Worm (Caenorhabditis elegans) whole organism, L2 larva: ENCODE data around the gene plrg-1.

Source experiments
- C34F6.9 ChIP-seq: fragments of 150-350 bp; optimal IDR thresholded peaks from 2 replicates; lab custom pipeline; 2014; ENCODE audit warnings: missing biosample characterization, missing genetic modification characterization
- F13H6.1 ChIP-seq: sonication (generic microtip); optimal IDR thresholded peaks from 2 replicates; lab custom pipeline; 2016; ENCODE audit warnings: missing genetic modification characterization, missing compliant biosample characterization
- Y55F3AM.14 ChIP-seq: fragments of 200-800 bp; sonication (Bioruptor generic); optimal IDR thresholded peaks from 2 replicates; lab custom pipeline; 2018; ENCODE audit warnings: mild to moderate bottlenecking, missing genetic modification characterization, missing compliant biosample characterization
- ZK546.5 ChIP-seq: sonication (generic microtip); optimal IDR thresholded peaks from 2 replicates; lab custom pipeline; 2017; ENCODE audit warnings: missing biosample characterization, missing genetic modification characterization
- alr-1 ChIP-seq: fragments of 150-350 bp; optimal IDR thresholded peaks from 2 replicates; lab custom pipeline; 2014; ENCODE audit warnings: missing biosample characterization, missing genetic modification characterization
- ama-1 ChIP-seq: fragments of 150-350 bp; optimal IDR thresholded peaks from 2 replicates; lab custom pipeline; 2018; ENCODE audit warnings: inconsistent platforms
- blmp-1 ChIP-seq: sonication (generic microtip); optimal IDR thresholded peaks from 2 replicates; lab custom pipeline; 2017; ENCODE audit warnings: missing genetic modification characterization, mild to moderate bottlenecking, missing compliant biosample characterization, antibody characterized with exemption, moderate library complexity; ENCODE audit not compliant: insufficient read depth
- crh-2 ChIP-seq: sonication (generic microtip); optimal IDR thresholded peaks from 2 replicates; lab custom pipeline; 2017; ENCODE audit warnings: missing biosample characterization, missing genetic modification characterization
- dmd-4 ChIP-seq: sonication (generic microtip); optimal IDR thresholded peaks from 2 replicates; lab custom pipeline; 2017; ENCODE audit warnings: missing biosample characterization, missing genetic modification characterization
- egl-27 ChIP-seq: sonication (generic microtip); optimal IDR thresholded peaks from 3 replicates; lab custom pipeline; 2017; ENCODE audit warnings: missing biosample characterization, missing genetic modification reagents, missing genetic modification characterization
- elt-1 ChIP-seq: fragments of 150-350 bp; optimal IDR thresholded peaks from 2 replicates; lab custom pipeline; 2014; ENCODE audit warnings: missing biosample characterization, missing genetic modification characterization
- elt-3 ChIP-seq: sonication (generic microtip); optimal IDR thresholded peaks from 2 replicates; lab custom pipeline; 2017; ENCODE audit warnings: missing biosample characterization, missing genetic modification characterization
- fos-1 ChIP-seq: fragments of 150-350 bp; optimal IDR thresholded peaks from 2 replicates; lab custom pipeline; 2014; ENCODE audit warnings: missing biosample characterization, missing genetic modification characterization
- lin-11 ChIP-seq: fragments of 150-350 bp; sonication (generic microtip); optimal IDR thresholded peaks from 2 replicates; lab custom pipeline; 2014; ENCODE audit warnings: missing biosample characterization, missing genetic modification characterization, inconsistent platforms, mixed read lengths
- lin-13 ChIP-seq: fragments of 150-350 bp; optimal IDR thresholded peaks from 2 replicates; lab custom pipeline; 2014; ENCODE audit warnings: missing biosample characterization, missing genetic modification reagents, missing genetic modification characterization
- lsy-2 ChIP-seq, 2 experiments: fragments of 150-350 bp in 1 of 2; sonication (generic microtip) in 1 of 2; optimal IDR thresholded peaks; 2 replicates each; lab custom pipeline; 2014 to 2017; ENCODE audit warnings: missing biosample characterization in 2 of 2, missing genetic modification characterization in 2 of 2
- mbf-1 ChIP-seq: sonication (generic microtip); optimal IDR thresholded peaks from 2 replicates; lab custom pipeline; 2017; ENCODE audit warnings: missing biosample characterization, missing genetic modification characterization
- mdl-1 ChIP-seq, 2 experiments: fragments of 150-350 bp in 1 of 2; sonication (generic microtip) in 1 of 2; optimal IDR thresholded peaks; 2 replicates each; lab custom pipeline; 2017; ENCODE audit warnings: missing biosample characterization in 2 of 2, missing genetic modification characterization in 2 of 2
- nhr-10 ChIP-seq: sonication (generic microtip); optimal IDR thresholded peaks from 2 replicates; lab custom pipeline; 2017; ENCODE audit warnings: missing biosample characterization, missing genetic modification characterization
- nhr-11 ChIP-seq: fragments of 150-350 bp; optimal IDR thresholded peaks from 2 replicates; lab custom pipeline; 2014; ENCODE audit warnings: missing biosample characterization, missing genetic modification characterization
- nhr-12 ChIP-seq: fragments of 150-350 bp; optimal IDR thresholded peaks from 2 replicates; lab custom pipeline; 2014; ENCODE audit warnings: missing biosample characterization, missing genetic modification characterization
- nhr-21 ChIP-seq: fragments of 150-350 bp; optimal IDR thresholded peaks from 2 replicates; lab custom pipeline; 2014; ENCODE audit warnings: missing biosample characterization, missing genetic modification characterization
- nhr-237 ChIP-seq: fragments of 150-350 bp; optimal IDR thresholded peaks from 2 replicates; lab custom pipeline; 2014; ENCODE audit warnings: missing biosample characterization, missing genetic modification characterization
- nhr-25 ChIP-seq: fragments of 150-350 bp; sonication (generic microtip); optimal IDR thresholded peaks from 3 replicates; lab custom pipeline; 2014; ENCODE audit warnings: missing biosample characterization, missing genetic modification characterization
- nhr-6 ChIP-seq: fragments of 150-350 bp; optimal IDR thresholded peaks from 2 replicates; lab custom pipeline; 2014; ENCODE audit warnings: missing biosample characterization, missing genetic modification characterization
- nhr-77 ChIP-seq: fragments of 150-350 bp; optimal IDR thresholded peaks from 2 replicates; lab custom pipeline; 2014; ENCODE audit warnings: missing biosample characterization, missing genetic modification characterization
- peb-1 ChIP-seq: fragments of 150-350 bp; optimal IDR thresholded peaks from 2 replicates; lab custom pipeline; 2014; ENCODE audit warnings: missing biosample characterization, missing genetic modification characterization
- sem-4 ChIP-seq: fragments of 150-350 bp; optimal IDR thresholded peaks from 2 replicates; lab custom pipeline; 2014; ENCODE audit warnings: missing biosample characterization, missing genetic modification reagents, missing genetic modification characterization
- skn-1 ChIP-seq: sonication (generic microtip); optimal IDR thresholded peaks from 2 replicates; lab custom pipeline; 2017; ENCODE audit warnings: missing biosample characterization, missing genetic modification characterization
- sma-3 ChIP-seq: sonication (generic microtip); optimal IDR thresholded peaks from 2 replicates; lab custom pipeline; 2016; ENCODE audit warnings: missing genetic modification reagents, missing genetic modification characterization, missing compliant biosample characterization
- sma-9 ChIP-seq, 2 experiments: fragments of 150-350 bp in 1 of 2; sonication (generic microtip) in 1 of 2; optimal IDR thresholded peaks; 2 replicates each; lab custom pipeline; 2014 to 2016; ENCODE audit warnings: missing genetic modification characterization in 2 of 2, mild to moderate bottlenecking in 1 of 2, missing biosample characterization in 1 of 2, missing compliant biosample characterization in 1 of 2, missing genetic modification reagents in 1 of 2, moderate library complexity in 1 of 2
- snpc-4 ChIP-seq: fragments of 150-350 bp; optimal IDR thresholded peaks from 2 replicates; lab custom pipeline; 2014; ENCODE audit warnings: missing biosample characterization, missing genetic modification characterization
- unc-39 ChIP-seq: fragments of 150-350 bp; optimal IDR thresholded peaks from 2 replicates; lab custom pipeline; 2014; ENCODE audit warnings: missing biosample characterization, missing genetic modification characterization
- unc-55 ChIP-seq: fragments of 150-350 bp; sonication (generic microtip); optimal IDR thresholded peaks from 3 replicates; lab custom pipeline; 2014; ENCODE audit warnings: missing biosample characterization, missing genetic modification reagents, missing genetic modification characterization
- unc-62 ChIP-seq: fragments of 150-350 bp; optimal IDR thresholded peaks from 2 replicates; lab custom pipeline; 2014; ENCODE audit warnings: missing biosample characterization, missing genetic modification reagents, missing genetic modification characterization
- zag-1 ChIP-seq: fragments of 150-350 bp; optimal IDR thresholded peaks from 2 replicates; lab custom pipeline; 2014; ENCODE audit warnings: missing biosample characterization, missing genetic modification characterization
- ztf-11 ChIP-seq: sonication (generic microtip); optimal IDR thresholded peaks from 2 replicates; lab custom pipeline; 2017; ENCODE audit warnings: missing biosample characterization, missing genetic modification characterization

Gene plrg-1

DNA sequence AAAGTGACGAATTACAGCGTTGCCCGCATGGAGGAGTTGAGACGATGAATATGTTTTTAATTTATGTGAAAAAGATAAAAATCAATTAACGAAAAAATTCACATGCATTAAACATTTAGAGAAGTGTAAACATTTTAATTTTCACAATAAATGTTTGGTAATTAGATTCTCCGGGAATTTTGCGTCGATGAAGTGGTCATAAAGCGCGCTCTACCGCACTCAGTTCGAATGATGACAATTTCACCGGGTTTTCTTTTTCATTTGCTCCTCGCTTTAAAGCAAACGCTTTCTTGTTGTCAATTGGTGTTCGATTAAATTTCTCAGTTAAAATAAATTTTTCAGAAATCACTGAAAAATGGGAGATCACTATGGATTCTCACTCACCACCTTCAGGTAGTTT lies 37.7 kb downstream of the plrg-1 start, which contains the start of the genes D1054.1 and pas-2:
Gene D1054.1, minus strand, starts transcription at position 192 of the 400 bp plus-strand sequence.
Gene pas-2, plus strand, starts transcription at position 343 of the 400 bp plus-strand sequence.
- TF ChIP-seq C34F6.9 (tag; lab: Kevin White, UChicago) (peak; percentile 50), skn-1 (peak; percentile 81), blmp-1 (tag; lab: Kevin White, UChicago) (no peak), nhr-12 (tag; lab: Kevin White, UChicago) (no peak), nhr-11 (tag; lab: Kevin White, UChicago) (no peak), nhr-77 (tag; lab: Kevin White, UChicago) (no peak), lin-13 (GFP tag; lab: Kevin White, UChicago) (no peak), zag-1 (tag; lab: Kevin White, UChicago) (no peak), sma-9 (GFP tag; optimal IDR thresholded peaks at IDR 0.05; lab: Kevin White, UChicago) (no peak), sma-9 (tag; optimal IDR thresholded peaks at IDR 0.05; lab: Kevin White, UChicago) (no peak), elt-1 (tag; lab: Kevin White, UChicago) (no peak), nhr-10 (tag; lab: Kevin White, UChicago) (no peak), sma-3 (no peak), snpc-4 (tag; lab: Kevin White, UChicago) (no peak), nhr-6 (no peak), unc-62 (GFP tag; lab: Kevin White, UChicago) (no peak), lsy-2 (tag; optimal IDR thresholded peaks at IDR 0.05; lab: Kevin White, UChicago) (peak in 1 of 2 experiments; percentile 36), F13H6.1 (tag; lab: Kevin White, UChicago) (no peak), elt-3 (no peak), crh-2 (tag; lab: Kevin White, UChicago) (peak; percentile 24), mdl-1 (tag; optimal IDR thresholded peaks at IDR 0.05; lab: Kevin White, UChicago) (no peak), ama-1 (lab: Kevin White, UChicago) (no peak), mbf-1 (tag; lab: Kevin White, UChicago) (no peak), ztf-11 (tag; lab: Kevin White, UChicago) (no peak), egl-27 (tag; lab: Kevin White, UChicago) (no peak), unc-39 (tag; lab: Kevin White, UChicago) (no peak), sem-4 (tag; lab: Kevin White, UChicago) (no peak), unc-55 (GFP tag; lab: Kevin White, UChicago) (no peak), ZK546.5 (no peak), peb-1 (tag; lab: Kevin White, UChicago) (no peak), nhr-237 (tag; lab: Kevin White, UChicago) (no peak)

ce11 chrV:10768892-10769291 lies 38.8 kb downstream of the plrg-1 start:
- TF ChIP-seq unc-62 (GFP tag; lab: Kevin White, UChicago) = no peak
- no peak for TF ChIP-seq sma-3
- no peak for TF ChIP-seq elt-1 (tag; lab: Kevin White, UChicago)
- no peak for TF ChIP-seq fos-1 (tag; lab: Kevin White, UChicago)
- TF ChIP-seq sem-4 (tag; lab: Kevin White, UChicago) = no peak
- no peak for TF ChIP-seq nhr-12 (tag; lab: Kevin White, UChicago)
- no peak for TF ChIP-seq sma-9 (GFP tag; optimal IDR thresholded peaks at IDR 0.05; lab: Kevin White, UChicago)
- no peak for TF ChIP-seq sma-9 (tag; optimal IDR thresholded peaks at IDR 0.05; lab: Kevin White, UChicago)
- TF ChIP-seq alr-1 (tag; lab: Kevin White, UChicago) = no peak
- TF ChIP-seq F13H6.1 (tag; lab: Kevin White, UChicago) = no peak
- TF ChIP-seq ztf-11 (tag; lab: Kevin White, UChicago) = no peak
- TF ChIP-seq unc-55 (GFP tag; lab: Kevin White, UChicago) = no peak
- no peak for TF ChIP-seq mbf-1 (tag; lab: Kevin White, UChicago)
- TF ChIP-seq nhr-25 (tag; lab: Kevin White, UChicago) = no peak
- no peak for TF ChIP-seq nhr-77 (tag; lab: Kevin White, UChicago)
- no peak for TF ChIP-seq skn-1
- no peak for TF ChIP-seq snpc-4 (tag; lab: Kevin White, UChicago)
- no peak for TF ChIP-seq lsy-2 (tag; optimal IDR thresholded peaks at IDR 0.05; lab: Kevin White, UChicago)

DNA sequence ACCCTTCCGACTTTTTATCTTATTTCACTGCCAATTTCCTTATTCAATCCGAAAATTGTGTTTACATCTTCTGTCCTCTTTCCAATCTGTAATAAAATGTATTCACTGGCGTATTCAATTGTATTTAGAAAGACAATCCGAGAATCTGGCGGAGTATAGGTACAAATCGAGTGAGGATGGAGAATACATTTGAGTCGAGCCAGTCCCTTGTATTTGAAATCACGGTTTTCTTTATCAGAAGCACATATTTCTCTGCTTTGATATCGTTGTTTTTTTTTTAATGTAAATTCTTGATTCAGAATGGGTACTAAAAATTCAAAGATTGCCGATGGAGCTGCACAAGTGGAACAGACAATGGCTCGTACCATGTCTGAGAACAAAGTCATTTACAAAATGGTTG lies 43.6 kb downstream of the plrg-1 start, which contains the start of gene ocr-1:
Gene ocr-1, plus strand, starts transcription at position 301 of the 400 bp plus-strand sequence.
- no peak for TF ChIP-seq lsy-2 (tag; optimal IDR thresholded peaks at IDR 0.05; lab: Kevin White, UChicago)
- no peak for TF ChIP-seq nhr-77 (tag; lab: Kevin White, UChicago)
- TF ChIP-seq elt-1 (tag; lab: Kevin White, UChicago) = no peak
- TF ChIP-seq Y55F3AM.14 = no peak
- no peak for TF ChIP-seq nhr-11 (tag; lab: Kevin White, UChicago)
- TF ChIP-seq nhr-10 (tag; lab: Kevin White, UChicago) = no peak
- no peak for TF ChIP-seq lin-11 (tag; lab: Kevin White, UChicago)
- TF ChIP-seq fos-1 (tag; lab: Kevin White, UChicago) = no peak
- no peak for TF ChIP-seq nhr-21
- TF ChIP-seq lin-13 (GFP tag; lab: Kevin White, UChicago) = no peak
- TF ChIP-seq dmd-4 = no peak
